Worm (Caenorhabditis elegans): ENCODE data around the gene Y41E3.7.
A peak's percentile ranks its signal among the peaks of the same experiment; 100 is the strongest.
"Not testable (repeated sequence)": the region's sequence is repeated elsewhere in the genome, so short reads cannot be mapped to it uniquely, and the experiment has no call there.

Gene Y41E3.7

DNA sequence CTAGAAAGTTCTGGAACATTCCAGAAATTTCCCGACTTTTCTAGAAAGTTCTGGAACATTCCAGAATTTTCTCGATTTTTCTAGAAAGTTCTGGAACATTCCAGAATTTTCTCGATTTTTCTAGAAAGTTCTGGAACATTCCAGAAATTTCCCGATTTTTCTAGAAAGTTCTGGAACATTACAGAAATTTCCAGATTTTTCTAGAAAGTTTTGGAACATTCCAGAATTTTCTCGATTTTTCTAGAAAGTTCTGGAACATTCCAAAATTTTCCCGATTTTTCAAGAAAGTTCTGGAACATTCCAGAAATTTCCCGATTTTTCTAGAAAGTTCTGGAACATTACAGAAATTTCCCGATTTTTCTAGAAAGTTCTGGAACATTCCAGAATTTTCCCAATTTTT lies 45.3 kb downstream of the Y41E3.7 start (continued):
- TF ChIP-seq ceh-58 (GFP tag; IDR thresholded peaks at IDR 0.05) = peak; percentile 93; the same call in 1 of the 2 replicates
- peak; percentile 97 for TF ChIP-seq pbrm-1 (GFP tag; IDR thresholded peaks at IDR 0.05)
- peak; percentile 97 for TF ChIP-seq let-526 (GFP tag; IDR thresholded peaks at IDR 0.05)
- TF ChIP-seq egl-18 (GFP tag; IDR thresholded peaks at IDR 0.05) = peak; percentile 94
- peak; percentile 69 for TF ChIP-seq attf-3 (GFP tag; conservative IDR thresholded peaks at IDR 0.05)
- TF ChIP-seq Y53F4B.3 (GFP tag; IDR thresholded peaks at IDR 0.05) = peak; percentile 96
- peak; percentile 99 for TF ChIP-seq ztf-25 (GFP tag; IDR thresholded peaks at IDR 0.05)
- TF ChIP-seq cebp-2 (GFP tag; IDR thresholded peaks at IDR 0.05) = peak; percentile 99
- TF ChIP-seq rcor-1 (GFP tag; IDR thresholded peaks at IDR 0.05) = peak; percentile 98
- TF ChIP-seq ekl-4 (GFP tag; IDR thresholded peaks at IDR 0.05) = peak; percentile 98
- peak; percentile 92 for TF ChIP-seq madf-6 (GFP tag; IDR thresholded peaks at IDR 0.05)
- TF ChIP-seq nfyb-1 (GFP tag; IDR thresholded peaks at IDR 0.05) = peak; percentile 92
- TF ChIP-seq bed-1 (GFP tag; IDR thresholded peaks at IDR 0.05) = peak; percentile 78
- TF ChIP-seq nfya-2 (GFP tag; IDR thresholded peaks at IDR 0.05) = peak; percentile 84; the same call in 1 of the 2 replicates
- TF ChIP-seq gei-17 (GFP tag; optimal IDR thresholded peaks at IDR 0.05) = peak; percentile 61
- TF ChIP-seq aptf-3 (GFP tag; IDR thresholded peaks at IDR 0.05) = peak; percentile 99
- TF ChIP-seq madf-3 (GFP tag; IDR thresholded peaks at IDR 0.05) = peak; percentile 93
- TF ChIP-seq cebp-1 (GFP tag; IDR thresholded peaks at IDR 0.05) = peak; percentile 76
- not testable (repeated sequence) for TF ChIP-seq cebp-1 (tag; optimal IDR thresholded peaks at IDR 0.05)
- TF ChIP-seq B0019.2 (GFP tag; conservative IDR thresholded peaks at IDR 0.05) = peak; percentile 91
- peak; percentile 97 for TF ChIP-seq egl-44 (GFP tag; IDR thresholded peaks at IDR 0.05)
- 0 out of 2 replicates have a peak, but pooled peaks have one; percentile 70 for TF ChIP-seq ztf-6 (GFP tag; IDR thresholded peaks at IDR 0.05)

DNA sequence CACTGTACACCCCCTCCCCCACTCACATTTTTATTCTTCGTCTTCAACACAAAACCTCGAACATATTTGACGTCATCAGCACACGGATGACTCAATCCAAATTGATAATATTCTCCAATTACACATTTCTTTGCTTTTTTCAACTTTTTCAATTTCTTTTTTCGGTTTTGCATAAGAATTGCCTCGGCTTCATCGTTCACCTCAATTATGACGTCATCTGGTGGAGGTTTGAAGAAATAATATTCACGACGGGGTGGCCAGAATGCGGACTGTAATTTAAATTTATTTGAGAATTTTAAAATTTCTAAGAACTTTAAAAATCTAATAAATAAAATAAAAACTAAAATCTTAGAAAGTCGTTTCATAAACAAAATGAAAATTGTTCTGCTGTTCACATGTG lies 50.0 kb downstream of the Y41E3.7 start:
- no peak for TF ChIP-seq die-1 (tag; optimal IDR thresholded peaks at IDR 0.05)
- TF ChIP-seq dox-1 (GFP tag; IDR thresholded peaks at IDR 0.05) = no peak
- TF ChIP-seq lir-1 (GFP tag; conservative IDR thresholded peaks at IDR 0.05) = no peak
- TF ChIP-seq ceh-79 (tag; optimal IDR thresholded peaks at IDR 0.05) = no peak
- TF ChIP-seq cebp-2 (GFP tag; IDR thresholded peaks at IDR 0.05) = no peak
- TF ChIP-seq rec-8 (tag; optimal IDR thresholded peaks at IDR 0.05) = no peak
- no peak for TF ChIP-seq nfyb-1 (GFP tag; IDR thresholded peaks at IDR 0.05)
- no peak for TF ChIP-seq hsf-1 (GFP tag; IDR thresholded peaks at IDR 0.05)
- TF ChIP-seq hlh-26 (GFP tag; conservative IDR thresholded peaks at IDR 0.05) = no peak
- no peak for TF ChIP-seq Y56A3A.18 (GFP tag; IDR thresholded peaks at IDR 0.05)
- no peak for TF ChIP-seq lin-35 (GFP tag; optimal IDR thresholded peaks at IDR 0.05)
- TF ChIP-seq F33H1.4 (GFP tag; IDR thresholded peaks at IDR 0.05) = no peak
- no peak for TF ChIP-seq rpc-1 (optimal IDR thresholded peaks at IDR 0.05)
- no peak for TF ChIP-seq rpc-1 (tag; optimal IDR thresholded peaks at IDR 0.05)
- no peak for TF ChIP-seq snpc-4 (GFP tag; optimal IDR thresholded peaks at IDR 0.05)
- TF ChIP-seq snpc-4 (tag; optimal IDR thresholded peaks at IDR 0.05) = no peak
- TF ChIP-seq egrh-3 (GFP tag; IDR thresholded peaks at IDR 0.05) = no peak
- no peak for TF ChIP-seq Y53G8AR.9 (GFP tag; conservative IDR thresholded peaks at IDR 0.05)

DNA sequence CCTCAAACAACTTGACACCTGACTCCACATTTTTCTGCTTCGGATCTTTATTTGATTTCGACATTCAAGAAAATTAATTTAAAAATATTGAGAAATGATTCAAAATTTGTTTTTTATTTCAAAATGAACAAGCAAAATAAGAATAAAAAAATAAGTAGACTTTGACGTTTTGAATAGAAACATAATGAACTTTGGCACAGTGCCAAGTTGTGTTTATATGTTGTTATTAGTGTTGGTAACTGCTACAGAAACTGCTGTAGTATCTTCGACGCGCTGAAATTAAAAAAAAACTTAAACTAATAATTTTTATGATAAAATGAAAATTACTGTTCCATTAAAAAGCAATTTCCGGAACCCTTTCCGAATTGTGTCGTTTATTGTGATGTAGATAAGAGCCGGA lies 51.8 kb downstream of the Y41E3.7 start, which contains the start of gene Y41E3.18:
Y41E3.18 (minus strand) TSS at position 101 of the 400 bp plus-strand sequence.
- TF ChIP-seq madf-6 (GFP tag; IDR thresholded peaks at IDR 0.05) = no peak
- no peak for TF ChIP-seq ceh-27 (GFP tag; optimal IDR thresholded peaks at IDR 0.05)
- no peak for TF ChIP-seq die-1 (tag; optimal IDR thresholded peaks at IDR 0.05)

Measured in whole organism, young adult.